Fruit fly (Drosophila melanogaster): ENCODE measurements around the gene z.

z gene

dm6 chrX:2457863-2458458 lies 10.4 kb downstream of the z start:
- peak; percentile 43 for TF ChIP-seq Ets98B (GFP tag; IDR thresholded peaks at IDR 0.05)
- no peak for TF ChIP-seq CG13204 (GFP tag; optimal IDR thresholded peaks at IDR 0.05)
- TF ChIP-seq CG34367 (tag; optimal IDR thresholded peaks at IDR 0.05) = no peak
- no peak for TF ChIP-seq Pif1A (GFP tag; optimal IDR thresholded peaks at IDR 0.05)
- TF ChIP-seq EcR (GFP tag; optimal IDR thresholded peaks at IDR 0.05) = no peak
- no peak for TF ChIP-seq Snoo (tag; optimal IDR thresholded peaks at IDR 0.05)
- no peak for TF ChIP-seq fd96Ca (GFP tag; IDR thresholded peaks at IDR 0.05)
- TF ChIP-seq CG8159 (tag; optimal IDR thresholded peaks at IDR 0.05) = no peak

dm6 chrX:2459843-2460242 lies 12.3 kb downstream of the z start:
- TF ChIP-seq Pif1A (GFP tag; optimal IDR thresholded peaks at IDR 0.05) = no peak
- TF ChIP-seq CG13204 (GFP tag; optimal IDR thresholded peaks at IDR 0.05) = no peak
- TF ChIP-seq rn (GFP tag; IDR thresholded peaks at IDR 0.05) = no peak
- TF ChIP-seq gl (tag; optimal IDR thresholded peaks at IDR 0.05) = no peak
- no peak for TF ChIP-seq CG34367 (tag; optimal IDR thresholded peaks at IDR 0.05)
- TF ChIP-seq CG17806 (tag; optimal IDR thresholded peaks at IDR 0.05) = no peak
- TF ChIP-seq CG8301 (tag; optimal IDR thresholded peaks at IDR 0.05) = no peak
- TF ChIP-seq CG9948 (tag; optimal IDR thresholded peaks at IDR 0.05) = no peak
- TF ChIP-seq D1 (tag; optimal IDR thresholded peaks at IDR 0.05) = no peak
- TF ChIP-seq Pif1B (GFP tag; optimal IDR thresholded peaks at IDR 0.05) = no peak
- TF ChIP-seq CG32121 (GFP tag; IDR thresholded peaks at IDR 0.05) = no peak; the same call in 1 of the 2 replicates
- TF ChIP-seq Snoo (tag; optimal IDR thresholded peaks at IDR 0.05) = no peak
- TF ChIP-seq Ets98B (GFP tag; IDR thresholded peaks at IDR 0.05) = no peak
- TF ChIP-seq CG4496 (GFP tag; IDR thresholded peaks at IDR 0.05) = no peak
- TF ChIP-seq CG12605 (GFP tag; IDR thresholded peaks at IDR 0.05) = no peak
- no peak for TF ChIP-seq CG8159 (tag; optimal IDR thresholded peaks at IDR 0.05)
- no peak for TF ChIP-seq CG10348 (GFP tag; IDR thresholded peaks at IDR 0.05)
- no peak for TF ChIP-seq EcR (GFP tag; optimal IDR thresholded peaks at IDR 0.05)
- TF ChIP-seq fd96Ca (GFP tag; IDR thresholded peaks at IDR 0.05) = no peak
- no peak for TF ChIP-seq CG14655 (GFP tag; optimal IDR thresholded peaks at IDR 0.05)

- TF ChIP-seq Snoo (tag; optimal IDR thresholded peaks at IDR 0.05) = no peak
- no peak for TF ChIP-seq CG12605 (GFP tag; IDR thresholded peaks at IDR 0.05)
- TF ChIP-seq CG13204 (GFP tag; optimal IDR thresholded peaks at IDR 0.05) = no peak
- TF ChIP-seq CG10348 (GFP tag; IDR thresholded peaks at IDR 0.05) = no peak
- no peak for TF ChIP-seq D1 (tag; optimal IDR thresholded peaks at IDR 0.05)
- no peak for TF ChIP-seq Pif1B (GFP tag; optimal IDR thresholded peaks at IDR 0.05)
- no peak for TF ChIP-seq CG8159 (tag; optimal IDR thresholded peaks at IDR 0.05)
- TF ChIP-seq CG34367 (tag; optimal IDR thresholded peaks at IDR 0.05) = no peak
- no peak for TF ChIP-seq gl (tag; optimal IDR thresholded peaks at IDR 0.05)
- no peak for TF ChIP-seq rn (GFP tag; IDR thresholded peaks at IDR 0.05)
- no peak for TF ChIP-seq CG17806 (tag; optimal IDR thresholded peaks at IDR 0.05)
- TF ChIP-seq Ets98B (GFP tag; IDR thresholded peaks at IDR 0.05) = no peak
- TF ChIP-seq Pif1A (GFP tag; optimal IDR thresholded peaks at IDR 0.05) = no peak
- TF ChIP-seq CG32121 (GFP tag; IDR thresholded peaks at IDR 0.05) = no peak
- TF ChIP-seq CG15710 (tag; optimal IDR thresholded peaks at IDR 0.05) = no peak
Observed at dm6 chrX:2461421-2462393, 14.1 kb downstream of the z start.

dm6 chrX:2462919-2463544 lies 15.5 kb downstream of the z start:
- TF ChIP-seq fd96Ca (GFP tag; IDR thresholded peaks at IDR 0.05) = no peak
- TF ChIP-seq CG8159 (tag; optimal IDR thresholded peaks at IDR 0.05) = no peak
- peak; percentile 28 for TF ChIP-seq EcR (GFP tag; optimal IDR thresholded peaks at IDR 0.05)
- peak; percentile 1 for TF ChIP-seq CG15710 (tag; optimal IDR thresholded peaks at IDR 0.05)

- no peak for TF ChIP-seq CG32121 (GFP tag; IDR thresholded peaks at IDR 0.05)
- peak; percentile 2 for TF ChIP-seq CG9948 (tag; optimal IDR thresholded peaks at IDR 0.05)
- peak; percentile 22 for TF ChIP-seq CG8301 (tag; optimal IDR thresholded peaks at IDR 0.05)
- peak; percentile 33 for TF ChIP-seq CG14655 (GFP tag; optimal IDR thresholded peaks at IDR 0.05)
Observed at dm6 chrX:2464189-2464588, 16.6 kb downstream of the z start.

- TF ChIP-seq CG9948 (tag; optimal IDR thresholded peaks at IDR 0.05) = no peak
- no peak for TF ChIP-seq rn (GFP tag; IDR thresholded peaks at IDR 0.05)
- TF ChIP-seq CG8301 (tag; optimal IDR thresholded peaks at IDR 0.05) = no peak
- no peak for TF ChIP-seq CG34367 (tag; optimal IDR thresholded peaks at IDR 0.05)
- no peak for TF ChIP-seq Pif1A (GFP tag; optimal IDR thresholded peaks at IDR 0.05)
- TF ChIP-seq CG17806 (tag; optimal IDR thresholded peaks at IDR 0.05) = no peak
- no peak for TF ChIP-seq CG8159 (tag; optimal IDR thresholded peaks at IDR 0.05)
- TF ChIP-seq CG10348 (GFP tag; IDR thresholded peaks at IDR 0.05) = no peak
- TF ChIP-seq CG15710 (tag; optimal IDR thresholded peaks at IDR 0.05) = no peak
- no peak for TF ChIP-seq Snoo (tag; optimal IDR thresholded peaks at IDR 0.05)
- TF ChIP-seq CG12605 (GFP tag; IDR thresholded peaks at IDR 0.05) = no peak
- TF ChIP-seq CG14655 (GFP tag; optimal IDR thresholded peaks at IDR 0.05) = no peak
- TF ChIP-seq Pif1B (GFP tag; optimal IDR thresholded peaks at IDR 0.05) = no peak
- no peak for TF ChIP-seq EcR (GFP tag; optimal IDR thresholded peaks at IDR 0.05)
Observed at dm6 chrX:2465687-2466086, 18.1 kb downstream of the z start.
